Fruit fly (Drosophila melanogaster): Measurements from ENCODE around the gene fan.

The fan gene

DNA sequence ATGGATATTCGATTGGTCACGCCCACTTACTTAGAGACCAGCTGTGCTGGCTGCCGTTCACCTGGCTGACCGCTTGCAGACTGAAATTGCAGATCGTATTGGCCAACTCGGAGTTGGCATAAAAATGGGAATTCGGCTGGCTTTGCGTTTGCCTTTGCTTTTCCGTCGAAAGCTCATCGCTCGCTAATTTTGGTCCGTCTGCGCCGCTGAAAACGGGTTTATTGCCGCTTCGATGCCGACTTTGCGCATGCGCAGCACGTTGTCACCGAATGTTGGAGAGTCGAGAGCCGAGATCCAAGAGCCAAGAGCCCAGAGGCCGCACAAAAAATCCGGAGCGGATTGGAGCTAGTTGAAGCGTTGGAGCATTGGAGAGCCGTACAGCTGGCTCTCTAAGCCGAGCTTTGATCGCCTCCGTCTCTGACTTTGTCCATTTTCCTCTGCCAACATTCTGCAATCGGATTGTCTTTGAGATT, 42.8 kb downstream of the fan start, which contains the start of gene CG13676:
Gene CG13676, minus strand, starts transcription at position 87 of the 473 bp plus-strand sequence.
- TF ChIP-seq insv (optimal IDR thresholded peaks at IDR 0.05), result no peak
- no peak for TF ChIP-seq Sin3A (optimal IDR thresholded peaks at IDR 0.05)
- TF ChIP-seq h (optimal IDR thresholded peaks at IDR 0.05), result no peak
- no peak for TF ChIP-seq ttk (optimal IDR thresholded peaks at IDR 0.05)
- TF ChIP-seq Myc (optimal IDR thresholded peaks at IDR 0.05), result no peak
- TF ChIP-seq psq (optimal IDR thresholded peaks at IDR 0.05), result no peak

DNA sequence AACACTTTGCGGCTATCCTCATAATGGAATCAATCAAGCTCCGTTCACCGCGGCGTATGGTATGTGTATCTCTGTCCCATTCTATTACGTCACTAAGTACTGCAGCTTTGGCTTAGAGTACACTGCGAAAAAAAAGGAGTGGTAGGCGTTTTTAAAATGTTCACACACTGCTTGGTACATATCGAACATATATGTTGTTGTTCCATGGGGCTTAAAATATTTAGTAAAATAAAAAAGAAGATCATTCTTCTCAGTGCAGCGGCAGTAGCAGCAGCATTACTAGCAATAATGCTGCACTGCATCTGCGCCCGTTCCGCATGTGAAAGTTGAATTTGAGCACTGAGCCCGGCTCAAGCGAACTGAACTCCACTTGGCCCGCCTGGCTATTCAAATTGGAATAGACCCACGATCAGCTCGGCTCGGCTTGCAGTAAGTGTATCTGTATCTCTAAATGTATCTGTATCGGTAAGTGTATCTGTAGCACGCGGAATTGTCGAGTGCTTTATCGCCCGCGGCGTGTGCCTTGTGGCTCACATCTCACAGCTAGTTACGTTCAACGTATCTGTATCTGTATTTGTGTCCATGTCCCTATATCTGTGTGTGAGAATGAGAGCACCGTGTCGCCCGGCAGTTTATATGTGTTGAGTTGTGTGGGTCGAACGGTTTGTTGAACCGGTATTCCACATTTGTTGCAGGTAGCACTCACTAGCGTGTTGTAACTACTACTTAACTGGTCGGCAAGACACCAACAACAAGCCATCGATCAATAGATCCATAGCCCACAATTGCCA, 44.5 kb downstream of the fan start:
- TF ChIP-seq Myc (optimal IDR thresholded peaks at IDR 0.05), result no peak
- TF ChIP-seq Sin3A (optimal IDR thresholded peaks at IDR 0.05), result no peak
- no peak for TF ChIP-seq h (optimal IDR thresholded peaks at IDR 0.05)
- TF ChIP-seq psq (optimal IDR thresholded peaks at IDR 0.05), result no peak
- TF ChIP-seq ttk (optimal IDR thresholded peaks at IDR 0.05), result no peak
- TF ChIP-seq insv (optimal IDR thresholded peaks at IDR 0.05), result no peak

DNA sequence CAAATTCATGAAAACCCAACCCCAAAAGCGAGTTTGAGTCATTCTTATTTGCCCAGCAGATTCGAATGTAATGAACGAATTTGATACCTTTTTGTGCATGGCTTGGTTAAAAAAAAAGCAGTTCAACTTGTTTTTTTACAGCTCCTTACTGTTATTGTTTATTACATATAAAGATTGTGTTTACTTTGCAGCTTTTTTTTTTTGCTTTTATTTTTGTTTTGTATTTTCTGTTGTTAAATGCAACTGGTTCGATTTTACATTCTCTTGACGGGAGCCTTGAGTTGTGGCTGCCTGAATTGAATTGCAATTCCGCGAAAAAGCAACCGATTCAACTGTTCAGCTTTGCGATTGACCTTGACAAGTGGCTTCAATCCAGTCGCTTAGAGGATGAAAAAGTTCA, 45.6 kb downstream of the fan start:
- TF ChIP-seq h (optimal IDR thresholded peaks at IDR 0.05) (no peak), insv (optimal IDR thresholded peaks at IDR 0.05) (no peak), psq (optimal IDR thresholded peaks at IDR 0.05) (no peak), Myc (optimal IDR thresholded peaks at IDR 0.05) (no peak), ttk (optimal IDR thresholded peaks at IDR 0.05) (no peak), Sin3A (optimal IDR thresholded peaks at IDR 0.05) (no peak)

DNA sequence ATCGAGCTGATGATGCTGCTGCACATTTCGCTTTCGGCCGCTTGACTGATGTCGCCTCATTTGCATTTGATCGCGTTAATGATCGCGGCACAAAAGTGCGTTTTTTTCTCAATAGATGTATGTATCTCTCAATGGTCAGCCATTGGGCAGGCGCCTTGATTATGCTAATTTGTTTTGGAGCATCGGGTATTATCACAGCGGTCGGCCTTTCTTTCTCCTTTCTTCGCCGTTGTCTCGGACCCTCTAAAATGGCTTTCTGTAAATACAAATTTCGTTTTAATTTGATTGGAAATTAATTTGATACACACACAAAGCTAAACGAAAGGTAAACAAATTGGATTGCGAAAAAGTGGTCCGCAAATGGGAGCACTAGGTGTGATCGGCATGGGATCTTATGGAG, 46.4 kb downstream of the fan start:
- TF ChIP-seq insv (optimal IDR thresholded peaks at IDR 0.05) (no peak), Myc (optimal IDR thresholded peaks at IDR 0.05) (no peak), h (optimal IDR thresholded peaks at IDR 0.05) (no peak), ttk (optimal IDR thresholded peaks at IDR 0.05) (no peak), psq (optimal IDR thresholded peaks at IDR 0.05) (no peak), Sin3A (optimal IDR thresholded peaks at IDR 0.05) (no peak)

DNA sequence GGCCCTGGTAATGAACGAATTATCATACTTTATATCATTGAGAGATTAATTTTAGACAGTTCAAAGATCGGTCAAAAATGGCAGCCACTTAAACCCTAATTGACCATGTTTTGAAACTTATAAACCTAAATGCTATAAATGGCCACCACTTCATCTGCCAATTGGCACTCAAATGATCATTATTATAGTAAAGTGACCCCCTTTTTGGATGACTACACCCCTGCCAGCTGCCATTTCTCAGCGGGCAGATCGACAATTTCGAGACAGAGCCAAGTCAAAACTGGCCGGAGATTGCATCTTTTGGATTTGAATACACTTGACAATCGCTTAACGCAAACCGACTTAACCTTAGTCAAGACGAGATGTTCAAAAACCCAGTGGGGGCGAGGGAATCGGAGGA, 47.3 kb downstream of the fan start:
- TF ChIP-seq ttk (optimal IDR thresholded peaks at IDR 0.05) (no peak), insv (optimal IDR thresholded peaks at IDR 0.05) (no peak), h (optimal IDR thresholded peaks at IDR 0.05) (no peak), Myc (optimal IDR thresholded peaks at IDR 0.05) (no peak), psq (optimal IDR thresholded peaks at IDR 0.05) (no peak), Sin3A (optimal IDR thresholded peaks at IDR 0.05) (no peak)

DNA sequence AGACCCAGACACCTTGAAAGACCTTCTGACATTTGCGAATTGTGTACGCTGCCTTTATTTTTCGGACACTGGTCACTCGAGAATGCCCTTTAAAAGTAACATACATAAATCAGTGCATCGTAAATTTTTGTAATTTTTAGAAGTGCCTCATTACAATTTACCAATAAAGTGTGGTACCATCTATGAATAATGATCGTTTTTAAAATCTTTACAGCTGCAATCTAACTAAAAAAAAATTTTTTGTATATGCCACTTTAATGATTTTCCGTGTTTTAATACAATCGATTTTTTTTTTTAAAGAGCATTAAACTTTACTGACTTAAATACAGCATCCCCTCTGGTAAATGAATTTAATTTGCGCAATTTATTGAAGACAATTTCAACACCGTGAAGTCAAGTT, 48.1 kb downstream of the fan start:
- no peak for TF ChIP-seq Sin3A (optimal IDR thresholded peaks at IDR 0.05)
- TF ChIP-seq ttk (optimal IDR thresholded peaks at IDR 0.05), result no peak
- TF ChIP-seq Myc (optimal IDR thresholded peaks at IDR 0.05), result no peak
- TF ChIP-seq h (optimal IDR thresholded peaks at IDR 0.05), result no peak
- no peak for TF ChIP-seq psq (optimal IDR thresholded peaks at IDR 0.05)
- TF ChIP-seq insv (optimal IDR thresholded peaks at IDR 0.05), result no peak

DNA sequence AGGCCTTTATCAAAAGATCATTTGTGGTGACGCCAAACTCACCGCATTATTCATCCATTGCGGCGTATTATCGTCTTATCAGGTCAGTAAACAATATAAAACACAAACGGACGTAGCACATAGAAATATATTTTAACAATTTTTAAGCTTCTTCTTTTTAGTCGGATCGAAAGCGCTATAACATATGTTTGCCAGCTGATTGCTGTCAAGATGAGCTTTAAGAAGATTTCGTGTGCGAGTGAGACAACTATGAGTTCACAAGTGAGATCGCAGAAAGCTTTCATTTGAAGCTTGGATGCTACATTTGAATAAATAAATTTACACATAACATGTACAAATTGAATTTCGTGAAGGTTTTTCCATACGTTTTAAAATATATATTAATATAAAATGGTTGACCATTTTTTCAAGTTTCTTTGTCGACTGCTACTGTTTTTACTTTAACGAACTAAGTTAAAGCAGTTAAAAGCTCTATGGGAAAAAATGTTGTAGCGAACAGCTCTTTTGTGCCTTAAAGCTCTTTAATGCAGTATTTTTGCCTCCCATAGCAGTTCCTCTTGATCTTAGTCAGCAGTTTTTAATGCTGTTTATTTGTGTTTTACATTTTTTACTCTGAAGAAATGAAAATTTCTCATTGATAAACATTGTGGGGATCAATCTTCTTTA, 49.9 kb downstream of the fan start, which contains the start of gene CG42445:
Gene CG42445, minus strand, starts transcription at position 186 of the 666 bp plus-strand sequence.
- TF ChIP-seq psq (optimal IDR thresholded peaks at IDR 0.05) (no peak), ttk (optimal IDR thresholded peaks at IDR 0.05) (no peak), h (optimal IDR thresholded peaks at IDR 0.05) (no peak), Sin3A (optimal IDR thresholded peaks at IDR 0.05) (no peak), insv (optimal IDR thresholded peaks at IDR 0.05) (no peak), Myc (optimal IDR thresholded peaks at IDR 0.05) (no peak)
